Worm (Caenorhabditis elegans) whole organism, late embryonic: ENCODE results near the gene prx-10.

ENCODE experiments used
- C38D4.7 ChIP-seq: fragments of 200-800 bp; sonication (Bioruptor generic); optimal IDR thresholded peaks from 2 replicates; lab custom pipeline; 2018; ENCODE audit warnings: mild to moderate bottlenecking, missing genetic modification characterization, moderate library complexity, missing compliant biosample characterization
- K09A11.1 ChIP-seq: sonication (generic microtip); optimal IDR thresholded peaks from 2 replicates; lab custom pipeline; 2017; ENCODE audit warnings: antibody characterized with exemption, mild to moderate bottlenecking, missing genetic modification characterization, missing compliant biosample characterization; ENCODE audit not compliant: insufficient read depth
- T23F11.4 ChIP-seq: fragments of 200-800 bp; sonication (Bioruptor generic); optimal IDR thresholded peaks from 2 replicates; lab custom pipeline; 2018; ENCODE audit warnings: mild to moderate bottlenecking, missing genetic modification characterization, missing compliant biosample characterization
- ama-1 ChIP-seq: fragments of 150-350 bp; optimal IDR thresholded peaks from 2 replicates; lab custom pipeline; 2014
- ceh-18 ChIP-seq: sonication (generic microtip); optimal IDR thresholded peaks from 2 replicates; lab custom pipeline; 2016; ENCODE audit warnings: missing genetic modification characterization, missing compliant biosample characterization
- ceh-2 ChIP-seq: sonication (generic microtip); optimal IDR thresholded peaks from 2 replicates; lab custom pipeline; 2016; ENCODE audit warnings: missing genotype, missing genetic modification characterization, missing compliant biosample characterization
- ceh-48 ChIP-seq: sonication (generic microtip); optimal IDR thresholded peaks from 2 replicates; lab custom pipeline; 2016; ENCODE audit warnings: missing genetic modification characterization, inconsistent platforms, missing compliant biosample characterization
- ceh-6 ChIP-seq: fragments of 200-800 bp; sonication (Bioruptor generic); optimal IDR thresholded peaks from 2 replicates; lab custom pipeline; 2018; ENCODE audit warnings: mild to moderate bottlenecking, missing genetic modification characterization, missing compliant biosample characterization
- dmd-4 ChIP-seq: sonication (generic microtip); optimal IDR thresholded peaks from 2 replicates; lab custom pipeline; 2016; ENCODE audit warnings: borderline replicate concordance, missing genetic modification characterization, missing compliant biosample characterization
- elt-2 ChIP-seq: sonication (generic microtip); optimal IDR thresholded peaks from 2 replicates; lab custom pipeline; 2016; ENCODE audit warnings: missing genetic modification reagents, missing genetic modification characterization, missing compliant biosample characterization
- elt-4 ChIP-seq: sonication (generic microtip); optimal IDR thresholded peaks from 2 replicates; lab custom pipeline; 2016; ENCODE audit warnings: missing genetic modification characterization, missing compliant biosample characterization
- eyg-1 ChIP-seq: sonication (generic microtip); optimal IDR thresholded peaks from 2 replicates; lab custom pipeline; 2016; ENCODE audit warnings: missing genotype, missing genetic modification characterization, missing compliant biosample characterization
- fax-1 ChIP-seq: sonication (generic microtip); optimal IDR thresholded peaks from 2 replicates; lab custom pipeline; 2016; ENCODE audit warnings: missing genotype, missing genetic modification characterization, missing compliant biosample characterization
- fkh-10 ChIP-seq: fragments of 150-350 bp; optimal IDR thresholded peaks from 2 replicates; lab custom pipeline; 2014; ENCODE audit warnings: missing biosample characterization, missing genetic modification reagents, missing genetic modification characterization
- fkh-6 ChIP-seq: sonication (generic microtip); optimal IDR thresholded peaks from 2 replicates; lab custom pipeline; 2016; ENCODE audit warnings: missing genetic modification characterization, missing compliant biosample characterization
- hlh-13 ChIP-seq: fragments of 200-800 bp; sonication (Bioruptor generic); optimal IDR thresholded peaks from 2 replicates; lab custom pipeline; 2018; ENCODE audit warnings: mild to moderate bottlenecking, missing genetic modification characterization, missing compliant biosample characterization
- hlh-30 ChIP-seq: sonication (generic microtip); optimal IDR thresholded peaks from 2 replicates; lab custom pipeline; 2017; ENCODE audit warnings: antibody characterized with exemption, missing genetic modification characterization, missing compliant biosample characterization; ENCODE audit not compliant: insufficient read depth
- hlh-8 ChIP-seq: sonication (generic microtip); optimal IDR thresholded peaks from 2 replicates; lab custom pipeline; 2016; ENCODE audit warnings: missing genotype, missing genetic modification characterization, missing compliant biosample characterization
- lim-6 ChIP-seq: sonication (generic microtip); optimal IDR thresholded peaks from 2 replicates; lab custom pipeline; 2016; ENCODE audit warnings: missing genetic modification characterization, missing compliant biosample characterization
- madf-2 ChIP-seq: sonication (generic microtip); optimal IDR thresholded peaks from 2 replicates; lab custom pipeline; 2017; ENCODE audit warnings: missing genetic modification characterization, missing compliant biosample characterization
- mec-3 ChIP-seq: sonication (generic microtip); optimal IDR thresholded peaks from 2 replicates; lab custom pipeline; 2016; ENCODE audit warnings: borderline replicate concordance, missing genetic modification characterization, missing compliant biosample characterization
- nfya-1 ChIP-seq: sonication (generic microtip); optimal IDR thresholded peaks from 2 replicates; lab custom pipeline; 2017; ENCODE audit warnings: missing genetic modification characterization, mild to moderate bottlenecking, missing compliant biosample characterization, antibody characterized with exemption, moderate library complexity
- odd-2 ChIP-seq: sonication (generic microtip); optimal IDR thresholded peaks from 2 replicates; lab custom pipeline; 2017; ENCODE audit warnings: antibody characterized with exemption, mild to moderate bottlenecking, missing genetic modification characterization, missing compliant biosample characterization
- pag-3 ChIP-seq: sonication (generic microtip); optimal IDR thresholded peaks from 2 replicates; lab custom pipeline; 2016; ENCODE audit warnings: missing compliant biosample characterization, missing genetic modification characterization, borderline replicate concordance
- pat-9 ChIP-seq: fragments of 200-800 bp; sonication (Bioruptor generic); optimal IDR thresholded peaks from 2 replicates; lab custom pipeline; 2018; ENCODE audit warnings: mild to moderate bottlenecking, missing genetic modification characterization, moderate library complexity, missing compliant biosample characterization
- pax-1 ChIP-seq: fragments of 150-350 bp; optimal IDR thresholded peaks from 2 replicates; lab custom pipeline; 2014; ENCODE audit warnings: missing biosample characterization, missing genetic modification characterization
- pha-4 ChIP-seq: fragments of 150-350 bp; optimal IDR thresholded peaks from 2 replicates; lab custom pipeline; 2018; ENCODE audit warnings: missing biosample characterization, missing genetic modification reagents, missing genetic modification characterization
- rnt-1 ChIP-seq: sonication (generic microtip); optimal IDR thresholded peaks from 2 replicates; lab custom pipeline; 2016; ENCODE audit warnings: missing genetic modification characterization, missing compliant biosample characterization
- syd-9 ChIP-seq: sonication (generic microtip); optimal IDR thresholded peaks from 2 replicates; lab custom pipeline; 2016; ENCODE audit warnings: mild to moderate bottlenecking, missing genetic modification characterization, moderate library complexity, missing compliant biosample characterization
- tbx-2 ChIP-seq: sonication (generic microtip); optimal IDR thresholded peaks from 2 replicates; lab custom pipeline; 2016; ENCODE audit warnings: missing genetic modification characterization, missing compliant biosample characterization
- tbx-7 ChIP-seq: sonication (generic microtip); optimal IDR thresholded peaks from 2 replicates; lab custom pipeline; 2016; ENCODE audit warnings: missing genotype, missing genetic modification characterization, missing compliant biosample characterization
- ttx-3 ChIP-seq: sonication (generic microtip); optimal IDR thresholded peaks from 2 replicates; lab custom pipeline; 2016; ENCODE audit warnings: missing genetic modification reagents, missing genetic modification characterization, missing compliant biosample characterization
- unc-42 ChIP-seq: sonication (generic microtip); optimal IDR thresholded peaks from 2 replicates; lab custom pipeline; 2016; ENCODE audit warnings: missing genotype, missing genetic modification characterization, missing compliant biosample characterization
- unc-55 ChIP-seq: sonication (generic microtip); optimal IDR thresholded peaks from 2 replicates; lab custom pipeline; 2017; ENCODE audit warnings: missing biosample characterization, missing genetic modification reagents, missing genetic modification characterization
- ztf-16 ChIP-seq: sonication (generic microtip); optimal IDR thresholded peaks from 2 replicates; lab custom pipeline; 2017; ENCODE audit warnings: missing genetic modification characterization, missing compliant biosample characterization

Gene prx-10

ce11 chrIII:5202641-5203040, 33.6 kb upstream of the prx-10 start (continued):
- TF ChIP-seq K09A11.1 (no peak), ttx-3 (no peak), fkh-10 (GFP tag; lab: Kevin White, UChicago) (no peak), rnt-1 (no peak), hlh-8 (tag; lab: Kevin White, UChicago) (no peak), odd-2 (tag; lab: Kevin White, UChicago) (no peak), unc-55 (GFP tag; lab: Kevin White, UChicago) (no peak), pag-3 (tag; lab: Kevin White, UChicago) (no peak), T23F11.4 (GFP tag; lab: Kevin White, UChicago) (no peak), nfya-1 (tag; lab: Kevin White, UChicago) (peak; percentile 66), syd-9 (tag; lab: Kevin White, UChicago) (no peak), pha-4 (no peak), madf-2 (tag; lab: Kevin White, UChicago) (no peak), pax-1 (no peak), dmd-4 (no peak), ama-1 (no peak), ceh-6 (GFP tag; lab: Kevin White, UChicago) (no peak)

ce11 chrIII:5203310-5203709, 32.9 kb upstream of the prx-10 start:
- no peak for TF ChIP-seq fkh-6
- no peak for TF ChIP-seq fax-1 (tag; lab: Kevin White, UChicago)
- no peak for TF ChIP-seq elt-2
- TF ChIP-seq hlh-13 (GFP tag; lab: Kevin White, UChicago): no peak
- TF ChIP-seq hlh-30 (tag; lab: Kevin White, UChicago): no peak
- no peak for TF ChIP-seq eyg-1 (tag; lab: Kevin White, UChicago)
- no peak for TF ChIP-seq ttx-3
- TF ChIP-seq pax-1: no peak
- no peak for TF ChIP-seq T23F11.4 (GFP tag; lab: Kevin White, UChicago)
- no peak for TF ChIP-seq ztf-16 (tag; lab: Kevin White, UChicago)

ce11 chrIII:5206861-5207414, 29.3 kb upstream of the prx-10 start, which contains the start of gene morc-1:
Gene morc-1 (minus strand): TSS chrIII:5206911.
- no peak for TF ChIP-seq ceh-2 (tag; lab: Kevin White, UChicago)
- peak; percentile 7 for TF ChIP-seq C38D4.7 (GFP tag; lab: Kevin White, UChicago)
- no peak for TF ChIP-seq pag-3 (tag; lab: Kevin White, UChicago)
- TF ChIP-seq hlh-13 (GFP tag; lab: Kevin White, UChicago): no peak

- TF ChIP-seq fkh-10 (GFP tag; lab: Kevin White, UChicago) (no peak), fax-1 (tag; lab: Kevin White, UChicago) (no peak), ceh-18 (tag; lab: Kevin White, UChicago) (no peak), tbx-2 (no peak), tbx-7 (tag; lab: Kevin White, UChicago) (no peak), pat-9 (tag; lab: Kevin White, UChicago) (no peak), ama-1 (no peak), ceh-6 (GFP tag; lab: Kevin White, UChicago) (no peak), lim-6 (tag; lab: Kevin White, UChicago) (no peak), mec-3 (no peak), unc-42 (tag; lab: Kevin White, UChicago) (no peak), ceh-2 (tag; lab: Kevin White, UChicago) (no peak), elt-4 (tag; lab: Kevin White, UChicago) (no peak), ceh-48 (tag; lab: Kevin White, UChicago) (no peak)
- TF ChIP-seq, all 69 proteins: peak for 0
Observed at ce11 chrIII:5208992-5209391, 27.2 kb upstream of the prx-10 start, which contains the start of gene syx-16. Gene syx-16 (minus strand): TSS chrIII:5209109.
